Fruit fly (Drosophila melanogaster) whole organism, embryonic: Measurements from ENCODE around the gene CG31735.

Source experiments
- Atf3 ChIP-seq: fragments of 200-800 bp; sonication (Bioruptor generic); optimal IDR thresholded peaks from 3 replicates; lab custom pipeline; 2016; ENCODE audit warnings: missing biosample characterization, missing genetic modification characterization
- BtbVII ChIP-seq: fragments of 200-800 bp; sonication (Bioruptor generic); optimal IDR thresholded peaks from 3 replicates; lab custom pipeline; 2017; ENCODE audit warnings: missing biosample characterization, mild to moderate bottlenecking, missing genetic modification characterization
- CG10267 ChIP-seq: fragments of 200-800 bp; sonication (Bioruptor generic); optimal IDR thresholded peaks from 2 replicates; lab custom pipeline; 2018; ENCODE audit warnings: missing biosample characterization, mild to moderate bottlenecking, missing genetic modification characterization, moderate library complexity
- CG11504 ChIP-seq: fragments of 200-800 bp; sonication (Bioruptor generic); optimal IDR thresholded peaks from 3 replicates; lab custom pipeline; 2019; ENCODE audit warnings: missing biosample characterization, mild to moderate bottlenecking, missing genetic modification characterization, moderate library complexity
- CG12155 ChIP-seq: fragments of 200-800 bp; sonication (Bioruptor generic); optimal IDR thresholded peaks from 3 replicates; lab custom pipeline; 2016; ENCODE audit warnings: missing biosample characterization, missing genetic modification characterization
- CG12219 ChIP-seq: fragments of 200-800 bp; sonication (Bioruptor generic); optimal IDR thresholded peaks from 3 replicates; lab custom pipeline; 2018; ENCODE audit warnings: missing biosample characterization, mild to moderate bottlenecking, missing genetic modification characterization
- CG13424 ChIP-seq: fragments of 200-800 bp; sonication (Bioruptor generic); optimal IDR thresholded peaks from 2 replicates; lab custom pipeline; 2019; ENCODE audit warnings: missing biosample characterization, mild to moderate bottlenecking, missing genetic modification characterization, moderate library complexity
- CG13775 ChIP-seq: fragments of 200-800 bp; sonication (Bioruptor generic); optimal IDR thresholded peaks from 3 replicates; lab custom pipeline; 2017; ENCODE audit warnings: missing biosample characterization, mild to moderate bottlenecking, missing genetic modification characterization
- CG15696 ChIP-seq: fragments of 200-800 bp; sonication (Bioruptor generic); optimal IDR thresholded peaks from 2 replicates; lab custom pipeline; 2019; ENCODE audit warnings: missing biosample characterization, mild to moderate bottlenecking, missing genetic modification characterization, moderate library complexity
- CG16779 ChIP-seq: fragments of 200-800 bp; sonication (Bioruptor generic); IDR thresholded peaks from 2 replicates; pipeline ENCODE4 v1.3.6; 2022; ENCODE audit warnings: missing biosample characterization, missing genetic modification characterization
- CG17612 ChIP-seq: fragments of 200-800 bp; sonication (Bioruptor generic); IDR thresholded peaks from 2 replicates; pipeline ENCODE4 v1.3.6; 2022; ENCODE audit warnings: missing biosample characterization, missing genetic modification characterization
- CG1832 ChIP-seq: fragments of 200-800 bp; sonication (Bioruptor generic); optimal IDR thresholded peaks from 2 replicates; lab custom pipeline; 2017; ENCODE audit warnings: missing biosample characterization, mild to moderate bottlenecking, missing genetic modification characterization, inconsistent platforms
- CG30020 ChIP-seq: fragments of 200-800 bp; optimal IDR thresholded peaks from 2 replicates; lab custom pipeline; 2019; ENCODE audit warnings: missing biosample characterization, mild to moderate bottlenecking, missing genetic modification characterization, moderate library complexity
- CG3847 ChIP-seq: fragments of 200-800 bp; sonication (Bioruptor generic); IDR thresholded peaks from 2 replicates; pipeline ENCODE4 v1.3.6; 2022; ENCODE audit warnings: missing biosample characterization, missing genetic modification characterization
- CG5245 ChIP-seq: fragments of 200-800 bp; sonication (Bioruptor generic); optimal IDR thresholded peaks from 3 replicates; lab custom pipeline; 2016; ENCODE audit warnings: missing biosample characterization, missing genetic modification characterization
- CG6813 ChIP-seq: fragments of 200-800 bp; sonication (Bioruptor generic); optimal IDR thresholded peaks from 2 replicates; lab custom pipeline; 2017; ENCODE audit warnings: missing biosample characterization, missing genetic modification characterization, mild to moderate bottlenecking, moderate library complexity, missing genetic modification reagents
- CG6854 ChIP-seq: fragments of 200-800 bp; sonication (Bioruptor generic); optimal IDR thresholded peaks from 3 replicates; lab custom pipeline; 2017; ENCODE audit warnings: missing biosample characterization, mild to moderate bottlenecking, missing genetic modification characterization
- CG7556 ChIP-seq: fragments of 200-800 bp; sonication (Bioruptor generic); optimal IDR thresholded peaks from 2 replicates; lab custom pipeline; 2017; ENCODE audit warnings: missing biosample characterization, mild to moderate bottlenecking, missing genetic modification characterization
- CG8924 ChIP-seq: fragments of 200-800 bp; optimal IDR thresholded peaks from 3 replicates; lab custom pipeline; 2019; ENCODE audit warnings: missing biosample characterization, mild to moderate bottlenecking, missing genetic modification characterization, moderate library complexity
- CG9609 ChIP-seq: fragments of 200-800 bp; sonication (Bioruptor generic); optimal IDR thresholded peaks from 3 replicates; lab custom pipeline; 2016; ENCODE audit warnings: missing biosample characterization, missing genetic modification characterization
- Chrac-16 ChIP-seq: fragments of 200-800 bp; sonication (Bioruptor generic); optimal IDR thresholded peaks from 3 replicates; lab custom pipeline; 2016; ENCODE audit warnings: missing biosample characterization, missing genetic modification characterization
- CoRest ChIP-seq: fragments of 200-800 bp; sonication (Bioruptor generic); optimal IDR thresholded peaks from 3 replicates; lab custom pipeline; 2018; ENCODE audit warnings: missing biosample characterization, mild to moderate bottlenecking, missing genetic modification characterization, moderate library complexity
- Deaf1 ChIP-seq: fragments of 200-800 bp; optimal IDR thresholded peaks from 3 replicates; lab custom pipeline; 2019; ENCODE audit warnings: missing biosample characterization, mild to moderate bottlenecking, missing genetic modification characterization, moderate library complexity
- Dek ChIP-seq: fragments of 200-800 bp; sonication (Bioruptor generic); optimal IDR thresholded peaks from 3 replicates; lab custom pipeline; 2019; ENCODE audit warnings: missing biosample characterization, mild to moderate bottlenecking, missing genetic modification characterization, moderate library complexity
- Dref ChIP-seq: fragments of 200-800 bp; sonication (Bioruptor generic); IDR thresholded peaks from 2 replicates; pipeline ENCODE4 v1.3.6; 2022; ENCODE audit warnings: missing biosample characterization, missing genetic modification characterization
- HHEX ChIP-seq: fragments of 200-800 bp; sonication (Bioruptor generic); optimal IDR thresholded peaks from 3 replicates; lab custom pipeline; 2017; ENCODE audit warnings: missing biosample characterization, mild to moderate bottlenecking, missing genetic modification characterization, missing genetic modification reagents
- Kr ChIP-seq: fragments of 200-800 bp; sonication (Bioruptor generic); optimal IDR thresholded peaks from 2 replicates; lab custom pipeline; 2017; ENCODE audit warnings: missing biosample characterization, mild to moderate bottlenecking, missing genetic modification characterization
- MBD-R2 ChIP-seq: fragments of 200-800 bp; sonication (Bioruptor generic); IDR thresholded peaks from 2 replicates; pipeline ENCODE4 v1.3.6; 2022; ENCODE audit warnings: missing biosample characterization, missing genetic modification characterization
- Ssrp ChIP-seq: fragments of 200-800 bp; sonication (Bioruptor generic); optimal IDR thresholded peaks from 2 replicates; lab custom pipeline; 2018; ENCODE audit warnings: missing biosample characterization, mild to moderate bottlenecking, missing genetic modification characterization, moderate library complexity
- Taf1 ChIP-seq: fragments of 200-800 bp; sonication (Bioruptor generic); IDR thresholded peaks from 2 replicates; pipeline ENCODE4 v1.3.6; 2022; ENCODE audit warnings: missing biosample characterization, missing genetic modification characterization
- Usf ChIP-seq: fragments of 200-800 bp; sonication (Bioruptor generic); optimal IDR thresholded peaks from 2 replicates; lab custom pipeline; 2017; ENCODE audit warnings: missing genotype, missing biosample characterization, missing genetic modification characterization
- Xrp1 ChIP-seq: fragments of 200-800 bp; sonication (Bioruptor generic); IDR thresholded peaks from 2 replicates; pipeline ENCODE4 v1.3.6; 2022; ENCODE audit warnings: missing biosample characterization, missing genetic modification characterization
- ara ChIP-seq: fragments of 200-800 bp; sonication (Bioruptor generic); IDR thresholded peaks from 2 replicates; pipeline ENCODE4 v1.3.6; 2022; ENCODE audit warnings: missing biosample characterization, missing genetic modification characterization
- ase ChIP-seq: fragments of 200-800 bp; sonication (Bioruptor generic); IDR thresholded peaks from 3 replicates; pipeline ENCODE4 v1.3.6; 2022; ENCODE audit warnings: missing biosample characterization, missing genetic modification characterization
- bsh ChIP-seq, 2 experiments: fragments of 200-800 bp; sonication (Bioruptor generic); optimal IDR thresholded peaks; 2 replicates each; lab custom pipeline; 2017 to 2018; ENCODE audit warnings: mild to moderate bottlenecking in 2 of 2, missing biosample characterization in 2 of 2, missing genetic modification characterization in 2 of 2, moderate library complexity in 1 of 2
- crp ChIP-seq, 2 experiments: fragments of 200-800 bp; sonication (Bioruptor generic); optimal IDR thresholded peaks; 2 replicates in 1 of 2; 3 replicates in 1 of 2; lab custom pipeline; 2017; ENCODE audit warnings: missing biosample characterization in 2 of 2, missing genetic modification characterization in 2 of 2, mild to moderate bottlenecking in 1 of 2, moderate library complexity in 1 of 2
- dysf ChIP-seq: fragments of 200-800 bp; sonication (Bioruptor generic); IDR thresholded peaks from 3 replicates; pipeline ENCODE4 v1.3.6; 2022; ENCODE audit warnings: missing biosample characterization, missing genetic modification characterization
- gce ChIP-seq: fragments of 200-800 bp; sonication (Bioruptor generic); IDR thresholded peaks from 3 replicates; pipeline ENCODE4 v1.3.6; 2022; ENCODE audit warnings: missing biosample characterization, missing genetic modification characterization
- gsb-n ChIP-seq: fragments of 200-800 bp; sonication (Bioruptor generic); optimal IDR thresholded peaks from 3 replicates; lab custom pipeline; 2018; ENCODE audit warnings: missing biosample characterization, mild to moderate bottlenecking, missing genetic modification characterization
- mirr ChIP-seq: fragments of 200-800 bp; sonication (Bioruptor generic); optimal IDR thresholded peaks from 3 replicates; lab custom pipeline; 2018; ENCODE audit warnings: missing biosample characterization, mild to moderate bottlenecking, missing genetic modification characterization
- nmo ChIP-seq: fragments of 200-800 bp; sonication (Bioruptor generic); optimal IDR thresholded peaks from 2 replicates; lab custom pipeline; 2018; ENCODE audit warnings: missing biosample characterization, mild to moderate bottlenecking, missing genetic modification characterization, moderate library complexity
- oc ChIP-seq: fragments of 200-800 bp; sonication (Bioruptor generic); optimal IDR thresholded peaks from 2 replicates; lab custom pipeline; 2018; ENCODE audit warnings: missing biosample characterization, mild to moderate bottlenecking, missing genetic modification characterization, moderate library complexity
- pb ChIP-seq: fragments of 200-800 bp; sonication (Bioruptor generic); optimal IDR thresholded peaks from 3 replicates; lab custom pipeline; 2016; ENCODE audit warnings: missing biosample characterization, missing genetic modification characterization
- salm ChIP-seq: fragments of 200-800 bp; sonication (Bioruptor generic); optimal IDR thresholded peaks from 2 replicates; lab custom pipeline; 2018; ENCODE audit warnings: missing biosample characterization, mild to moderate bottlenecking, missing genetic modification characterization
- sc ChIP-seq, 3 experiments: fragments of >200 bp in 2 of 3; fragments of 200-800 bp in 1 of 3; sonication (Bioruptor generic) in 1 of 3; optimal IDR thresholded peaks; 2 replicates in 2 of 3; 3 replicates in 1 of 3; lab custom pipeline; 2017; ENCODE audit warnings: mild to moderate bottlenecking in 1 of 3, missing biosample characterization in 1 of 3, missing genetic modification characterization in 1 of 3, missing genetic modification reagents in 1 of 3
- schlank ChIP-seq: fragments of 200-800 bp; sonication (Bioruptor generic); optimal IDR thresholded peaks from 2 replicates; lab custom pipeline; 2018; ENCODE audit warnings: missing biosample characterization, mild to moderate bottlenecking, missing genetic modification characterization
- sqz ChIP-seq: fragments of 200-800 bp; sonication (Bioruptor generic); optimal IDR thresholded peaks from 3 replicates; lab custom pipeline; 2018; ENCODE audit warnings: missing biosample characterization, mild to moderate bottlenecking, missing genetic modification characterization
- vfl ChIP-seq: fragments of 200-800 bp; sonication (Bioruptor generic); optimal IDR thresholded peaks from 2 replicates; lab custom pipeline; 2016; ENCODE audit warnings: missing biosample characterization, missing genetic modification characterization
- yki ChIP-seq: fragments of >200 bp; optimal IDR thresholded peaks from 3 replicates; lab custom pipeline; 2018

Gene CG31735

DNA sequence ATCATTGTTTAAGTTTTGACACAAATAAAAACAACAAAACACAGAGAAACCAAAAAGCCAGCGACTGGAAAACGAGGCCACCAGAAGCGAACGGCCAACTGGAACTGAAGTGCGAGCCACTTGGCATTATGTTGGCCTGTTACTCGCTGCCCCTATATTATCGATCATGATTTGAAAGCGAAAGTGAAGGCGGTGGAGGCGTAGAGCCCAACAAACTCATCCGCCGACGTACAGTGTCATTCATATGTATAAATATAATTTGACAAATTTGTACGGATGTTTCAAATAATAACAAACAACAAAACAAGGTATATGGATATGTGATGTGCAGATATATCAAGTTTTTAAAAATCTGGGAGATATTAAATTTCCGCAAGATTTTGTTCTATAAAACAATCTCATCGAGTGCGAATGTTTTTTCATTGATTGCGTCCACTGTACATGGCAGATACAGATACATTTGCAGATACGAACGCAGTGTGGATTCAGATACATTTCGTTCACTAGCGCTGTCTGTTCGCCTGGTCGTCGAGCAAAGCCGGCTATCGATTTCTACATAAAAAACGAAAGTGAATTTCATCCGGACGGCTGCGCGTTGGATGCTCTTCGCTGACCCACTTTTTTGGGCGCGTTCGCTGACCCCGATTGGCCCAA is 15.8 kb downstream of the CG31735 start (continued):
- TF ChIP-seq sc (optimal IDR thresholded peaks at IDR 0.05; lab: Kevin White, UChicago) (no peak), sc (GFP tag; optimal IDR thresholded peaks at IDR 0.05; lab: Kevin White, UChicago) (peak; percentile 95), CG8924 (tag; lab: Kevin White, UChicago) (peak; percentile 96), Ssrp (tag; lab: Kevin White, UChicago) (peak; percentile 98), sqz (peak; percentile 92), CG3847 (GFP tag; lab: Robert Waterston, UW) (peak; percentile 96), gsb-n (peak; percentile 98), CoRest (tag; lab: Kevin White, UChicago) (peak; percentile 98), CG7556 (GFP tag; lab: Kevin White, UChicago) (peak; percentile 96), CG12219 (GFP tag; lab: Kevin White, UChicago) (peak; percentile 97), CG6813 (GFP tag; lab: Kevin White, UChicago) (peak; percentile 87), BtbVII (GFP tag; lab: Kevin White, UChicago) (peak; percentile 91), mirr (GFP tag; lab: Kevin White, UChicago) (peak; percentile 73), CG10267 (peak; percentile 90), CG17612 (peak; percentile 90), yki (lab: Kevin White, UChicago) (no peak), dysf (GFP tag; lab: Robert Waterston, UW) (peak; percentile 98), Usf (GFP tag; lab: Kevin White, UChicago) (peak; percentile 85), ase (GFP tag; lab: Robert Waterston, UW) (peak; percentile 95), Atf3 (peak; percentile 91), CG15696 (peak; percentile 76), Taf1 (GFP tag; lab: Robert Waterston, UW) (peak; percentile 89), CG5245 (peak; percentile 92), CG11504 (tag; lab: Kevin White, UChicago) (peak; percentile 95), CG12155 (GFP tag; lab: Kevin White, UChicago) (peak; percentile 90), pb (peak; percentile 93), Chrac-16 (GFP tag; lab: Kevin White, UChicago) (peak; percentile 95), CG1832 (no peak), ara (GFP tag; lab: Robert Waterston, UW) (peak; percentile 95), Xrp1 (GFP tag; lab: Robert Waterston, UW) (peak; percentile 98), CG6854 (GFP tag; lab: Kevin White, UChicago) (peak; percentile 89), crp (GFP tag; optimal IDR thresholded peaks at IDR 0.05; lab: Kevin White, UChicago) (peak; percentile 2 to 64), Dek (peak; percentile 91), nmo (GFP tag; lab: Kevin White, UChicago) (peak; percentile 96), salm (peak; percentile 92), oc (tag; lab: Kevin White, UChicago) (peak; percentile 97), schlank (tag; lab: Kevin White, UChicago) (peak; percentile 90), CG13775 (GFP tag; lab: Kevin White, UChicago) (peak; percentile 90), Deaf1 (peak; percentile 73), MBD-R2 (GFP tag; lab: Robert Waterston, UW) (peak; percentile 85), Kr (GFP tag; lab: Kevin White, UChicago) (peak; percentile 49), CG30020 (tag; lab: Kevin White, UChicago) (peak; percentile 76), bsh (GFP tag; optimal IDR thresholded peaks at IDR 0.05; lab: Kevin White, UChicago) (peak; percentile 69 to 98), gce (GFP tag; lab: Robert Waterston, UW) (peak; percentile 94), CG16779 (GFP tag; lab: Robert Waterston, UW) (peak; percentile 70; the same call in 1 of the 2 replicates), CG9609 (peak; percentile 94), Dref (GFP tag; lab: Robert Waterston, UW) (no peak), vfl (GFP tag; lab: Kevin White, UChicago) (peak; percentile 87), HHEX (GFP tag; lab: Kevin White, UChicago) (peak; percentile 95), CG13424 (peak; percentile 97)
